Worm (Caenorhabditis elegans): Measurements from ENCODE around the gene srh-67.

- TF ChIP-seq ceh-44 (GFP tag; IDR thresholded peaks at IDR 0.05), result no peak
- TF ChIP-seq lin-13 (GFP tag; optimal IDR thresholded peaks at IDR 0.05), result no peak
- TF ChIP-seq skn-1 (tag; optimal IDR thresholded peaks at IDR 0.05), result no peak
- TF ChIP-seq unc-130 (GFP tag; optimal IDR thresholded peaks at IDR 0.05), result no peak
- no peak for TF ChIP-seq gei-8 (GFP tag; optimal IDR thresholded peaks at IDR 0.05)
- no peak for TF ChIP-seq nhr-10 (tag; optimal IDR thresholded peaks at IDR 0.05)
- no peak for TF ChIP-seq mdl-1 (tag; optimal IDR thresholded peaks at IDR 0.05)
- TF ChIP-seq ztf-7 (tag; optimal IDR thresholded peaks at IDR 0.05), result no peak
- no peak for TF ChIP-seq ceh-28 (tag; optimal IDR thresholded peaks at IDR 0.05)
- no peak for TF ChIP-seq pha-4 (GFP tag; IDR thresholded peaks at IDR 0.05)
- no peak for TF ChIP-seq pha-4 (tag; optimal IDR thresholded peaks at IDR 0.05)
- TF ChIP-seq F49E8.2 (tag; optimal IDR thresholded peaks at IDR 0.05; ENCODE audit: borderline replicate concordance), result no peak
- no peak for TF ChIP-seq fos-1 (tag; optimal IDR thresholded peaks at IDR 0.05)
- TF ChIP-seq fkh-10 (GFP tag; optimal IDR thresholded peaks at IDR 0.05), result no peak
Measured at ce11 chrII:12471138-12471855, 37.5 kb upstream of the srh-67 start, which contains the start of the genes F15A4.5 and phat-8.

All from whole organism, L4 larva.